Fruit fly (Drosophila melanogaster) whole organism, prepupa: Measurements from ENCODE around the gene CG10959.

ENCODE experiments used
- Blimp-1 ChIP-seq: fragments of 200-800 bp; sonication (Bioruptor generic); optimal IDR thresholded peaks from 3 replicates; lab custom pipeline; 2017; ENCODE audit warnings: missing biosample characterization, missing genetic modification characterization, mild to moderate bottlenecking, moderate library complexity, missing genetic modification reagents
- CG10669 ChIP-seq: fragments of 200-800 bp; sonication (Bioruptor generic); optimal IDR thresholded peaks from 3 replicates; lab custom pipeline; 2018; ENCODE audit warnings: missing biosample characterization, mild to moderate bottlenecking, missing genetic modification characterization, moderate library complexity
- CG3919 ChIP-seq: fragments of 200-800 bp; sonication (Bioruptor generic); optimal IDR thresholded peaks from 3 replicates; lab custom pipeline; 2016; ENCODE audit warnings: missing biosample characterization, missing genetic modification characterization
- CG6854 ChIP-seq: fragments of 200-800 bp; sonication (Bioruptor generic); optimal IDR thresholded peaks from 2 replicates; lab custom pipeline; 2017; ENCODE audit warnings: missing biosample characterization, mild to moderate bottlenecking, missing genetic modification characterization
- Sox102F ChIP-seq: fragments of 200-800 bp; sonication (Bioruptor generic); optimal IDR thresholded peaks from 2 replicates; lab custom pipeline; 2016; ENCODE audit warnings: missing biosample characterization, mild to moderate bottlenecking, missing genetic modification characterization
- Sox14 ChIP-seq: fragments of 200-800 bp; sonication (Bioruptor generic); optimal IDR thresholded peaks from 3 replicates; lab custom pipeline; 2016; ENCODE audit warnings: missing biosample characterization, missing genetic modification characterization
- salr ChIP-seq, 2 experiments: fragments of 200-800 bp; sonication (Bioruptor generic); optimal IDR thresholded peaks; 3 replicates each; lab custom pipeline; 2016 to 2018; ENCODE audit warnings: missing biosample characterization in 2 of 2, missing genetic modification characterization in 2 of 2, mild to moderate bottlenecking in 1 of 2

DNA sequence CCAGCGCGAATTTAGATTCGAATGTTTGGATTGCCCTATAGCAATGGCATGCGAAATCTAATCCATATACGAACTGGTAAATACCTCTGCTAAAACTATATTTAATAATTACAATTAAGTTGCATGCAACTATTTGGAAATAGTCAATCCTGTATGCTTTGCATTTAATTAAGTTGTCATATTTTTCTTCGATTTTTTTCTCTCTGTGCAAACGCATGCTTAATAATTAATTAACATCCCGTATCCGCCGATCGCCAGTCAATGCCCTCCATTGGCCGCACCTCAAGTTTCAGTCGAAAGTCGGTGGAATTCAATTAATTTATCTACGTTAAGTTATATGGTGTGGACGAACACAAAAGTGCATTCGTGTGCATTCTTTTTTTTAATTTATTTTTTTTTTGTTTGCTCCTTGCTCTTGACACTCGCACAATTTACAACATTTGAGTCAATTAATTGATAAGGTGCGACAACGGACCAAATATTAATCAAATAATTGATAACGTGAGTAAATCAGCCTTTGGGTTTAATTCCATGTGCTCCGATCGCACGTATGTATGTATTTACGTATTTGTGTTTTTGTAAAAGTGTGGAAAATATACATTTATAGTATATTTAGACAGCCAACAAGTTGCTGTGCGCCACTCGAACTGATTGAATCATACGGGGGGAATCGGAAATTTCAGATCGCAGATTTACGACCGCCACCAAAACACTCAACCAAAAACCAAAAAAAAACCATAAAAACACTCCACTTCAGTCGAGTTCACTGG lies 42.1 kb upstream of the CG10959 start:
- TF ChIP-seq Sox102F (GFP tag; lab: Kevin White, UChicago): no peak
- TF ChIP-seq CG6854 (GFP tag; lab: Kevin White, UChicago): no peak
- TF ChIP-seq Blimp-1 (GFP tag; lab: Kevin White, UChicago): no peak
- no peak for TF ChIP-seq CG10669
- TF ChIP-seq salr (GFP tag; optimal IDR thresholded peaks at IDR 0.05; lab: Kevin White, UChicago): no peak
- no peak for TF ChIP-seq CG3919
- no peak for TF ChIP-seq Sox14
